Worm (Caenorhabditis elegans) whole organism, L1 larva: ENCODE results near the gene srj-37.

Experiments
- aly-2 ChIP-seq: fragments of 150-350 bp; optimal IDR thresholded peaks from 2 replicates; lab custom pipeline; 2014; ENCODE audit warnings: missing biosample characterization, missing genetic modification characterization
- dpl-1 ChIP-seq, 3 experiments: fragments of 150-350 bp in 2 of 3; sonication (generic microtip) in 1 of 3; optimal IDR thresholded peaks; 2 replicates each; lab custom pipeline; 2014 to 2017; ENCODE audit warnings: missing biosample characterization in 3 of 3, missing genetic modification characterization in 3 of 3, missing genetic modification reagents in 3 of 3
- egl-27 ChIP-seq, 2 experiments: fragments of 150-350 bp in 1 of 2; sonication (generic microtip); optimal IDR thresholded peaks; 3 replicates each; lab custom pipeline; 2017 to 2018; ENCODE audit warnings: missing biosample characterization in 2 of 2, missing genetic modification characterization in 2 of 2, missing genetic modification reagents in 2 of 2
- elt-3 ChIP-seq, 6 experiments: fragments of 150-350 bp in 1 of 6; sonication (generic microtip); optimal IDR thresholded peaks; 2 replicates each; lab custom pipeline; 2017 to 2018; ENCODE audit warnings: missing biosample characterization in 6 of 6, missing genetic modification characterization in 6 of 6, inconsistent platforms in 1 of 6
- lin-13 ChIP-seq: fragments of 150-350 bp; optimal IDR thresholded peaks from 2 replicates; lab custom pipeline; 2014; ENCODE audit warnings: missing biosample characterization, missing genetic modification reagents, missing genetic modification characterization
- lin-35 ChIP-seq, 2 experiments: fragments of 150-350 bp; optimal IDR thresholded peaks; 2 replicates each; lab custom pipeline; 2014; ENCODE audit warnings: missing biosample characterization in 2 of 2, missing genetic modification characterization in 2 of 2, missing genetic modification reagents in 2 of 2
- lin-39 ChIP-seq: fragments of 150-350 bp; optimal IDR thresholded peaks from 2 replicates; lab custom pipeline; 2014; ENCODE audit warnings: missing biosample characterization, missing genetic modification reagents, missing genetic modification characterization
- mdl-1 ChIP-seq, 2 experiments: fragments of 150-350 bp; optimal IDR thresholded peaks; 2 replicates each; lab custom pipeline; 2014 to 2017; ENCODE audit warnings: missing biosample characterization in 2 of 2, missing genetic modification characterization in 2 of 2, inconsistent platforms in 1 of 2
- unc-62 ChIP-seq: fragments of 150-350 bp; optimal IDR thresholded peaks from 2 replicates; lab custom pipeline; 2014; ENCODE audit warnings: missing biosample characterization, missing genetic modification reagents, missing genetic modification characterization

DNA sequence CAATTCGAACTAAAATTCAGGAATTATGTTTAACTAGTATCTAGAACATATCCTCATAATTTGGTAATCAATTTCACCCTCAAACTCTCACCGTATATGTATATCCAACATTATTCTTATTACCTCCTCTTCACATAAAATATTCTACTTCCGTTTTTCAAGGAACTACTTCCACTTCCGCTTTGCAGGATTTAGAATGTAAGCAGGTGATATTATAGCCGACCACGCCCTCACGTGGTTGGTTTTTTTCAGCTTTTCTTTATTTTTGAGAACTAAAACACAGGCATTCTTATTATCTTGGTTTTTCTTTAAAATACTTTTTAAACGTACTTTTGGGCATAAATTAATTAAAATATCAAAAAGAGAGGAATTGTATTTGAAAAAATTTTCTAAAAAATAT, 20.5 kb upstream of the srj-37 start:
- TF ChIP-seq unc-62 (GFP tag; lab: Kevin White, UChicago) (no peak), elt-3 (tag; optimal IDR thresholded peaks at IDR 0.05; lab: Kevin White, UChicago) (no peak), lin-35 (GFP tag; optimal IDR thresholded peaks at IDR 0.05; lab: Kevin White, UChicago) (no peak), mdl-1 (tag; optimal IDR thresholded peaks at IDR 0.05; lab: Kevin White, UChicago) (no peak), aly-2 (tag; lab: Kevin White, UChicago) (no peak), lin-39 (tag; lab: Kevin White, UChicago) (no peak), lin-13 (GFP tag; lab: Kevin White, UChicago) (no peak), egl-27 (tag; optimal IDR thresholded peaks at IDR 0.05; lab: Kevin White, UChicago) (no peak), dpl-1 (GFP tag; optimal IDR thresholded peaks at IDR 0.05; lab: Kevin White, UChicago) (no peak)
